Fruit fly (Drosophila melanogaster): ENCODE measurements around the gene CstF50.

dm6 chr3R:31726286-31726685 is 10.5 kb downstream of the CstF50 start:
- no peak for TF ChIP-seq eg (GFP tag; IDR thresholded peaks at IDR 0.05)
- no peak for TF ChIP-seq vri (GFP tag; optimal IDR thresholded peaks at IDR 0.05)
- TF ChIP-seq achi (GFP tag; optimal IDR thresholded peaks at IDR 0.05): no peak
- no peak for TF ChIP-seq CG6276 (GFP tag; optimal IDR thresholded peaks at IDR 0.05)
- no peak for TF ChIP-seq dac (GFP tag; optimal IDR thresholded peaks at IDR 0.05)
- TF ChIP-seq Met (GFP tag; optimal IDR thresholded peaks at IDR 0.05): no peak
- no peak for TF ChIP-seq CG8319 (GFP tag; optimal IDR thresholded peaks at IDR 0.05)
- no peak for TF ChIP-seq CG6792 (GFP tag; optimal IDR thresholded peaks at IDR 0.05)
- TF ChIP-seq esn (GFP tag; optimal IDR thresholded peaks at IDR 0.05): no peak
- no peak for TF ChIP-seq Ets21C (GFP tag; optimal IDR thresholded peaks at IDR 0.05)

All from whole organism, prepupa.